Worm (Caenorhabditis elegans): ENCODE results near the gene C43D7.8.

ce11 chrV:19355219-19355618, 43.9 kb upstream of the C43D7.8 start:
- TF ChIP-seq ztf-3 (GFP tag; optimal IDR thresholded peaks at IDR 0.05) (no peak), nhr-179 (tag; optimal IDR thresholded peaks at IDR 0.05) (no peak), let-526 (GFP tag; IDR thresholded peaks at IDR 0.05) (no peak), unc-62 (GFP tag; optimal IDR thresholded peaks at IDR 0.05) (no peak), sea-2 (GFP tag; IDR thresholded peaks at IDR 0.05) (no peak), unc-130 (GFP tag; optimal IDR thresholded peaks at IDR 0.05) (no peak), mes-4 (tag; optimal IDR thresholded peaks at IDR 0.05) (no peak), B0261.1 (tag; optimal IDR thresholded peaks at IDR 0.05) (no peak), F33H1.4 (GFP tag; IDR thresholded peaks at IDR 0.05) (no peak), nfya-2 (GFP tag; IDR thresholded peaks at IDR 0.05) (no peak), bed-2 (GFP tag; IDR thresholded peaks at IDR 0.05) (no peak), dpl-1 (GFP tag; optimal IDR thresholded peaks at IDR 0.05) (no peak)

All from whole organism, young adult.